Worm (Caenorhabditis elegans): ENCODE measurements around the gene Y57G7A.3.
A peak's percentile ranks its signal among the peaks of the same experiment; 100 is the strongest.

Y57G7A.3 gene

ce11 chrII:1297044-1297696 lies 11.6 kb downstream of the Y57G7A.3 start:
- no peak for TF ChIP-seq repo-1 (tag; optimal IDR thresholded peaks at IDR 0.05)
- no peak for TF ChIP-seq attf-5 (GFP tag; optimal IDR thresholded peaks at IDR 0.05)
- no peak for TF ChIP-seq bed-1 (GFP tag; IDR thresholded peaks at IDR 0.05)
- TF ChIP-seq ztf-25 (GFP tag; IDR thresholded peaks at IDR 0.05): no peak
- TF ChIP-seq ZK185.1 (tag; optimal IDR thresholded peaks at IDR 0.05; ENCODE audit: poor library complexity, severe bottlenecking): no peak
- TF ChIP-seq hmg-1.2 (GFP tag; IDR thresholded peaks at IDR 0.05): peak; percentile 82
- no peak for TF ChIP-seq F49E8.2 (tag; optimal IDR thresholded peaks at IDR 0.05; ENCODE audit: insufficient read depth)
- TF ChIP-seq F52B5.7 (tag; optimal IDR thresholded peaks at IDR 0.05): no peak

ce11 chrII:1297697-1298093 lies 12.1 kb downstream of the Y57G7A.3 start:
- TF ChIP-seq F39B2.1 (GFP tag; IDR thresholded peaks at IDR 0.05): no peak
- TF ChIP-seq B0261.1 (tag; optimal IDR thresholded peaks at IDR 0.05): no peak
- TF ChIP-seq nhr-27 (tag; optimal IDR thresholded peaks at IDR 0.05): no peak
- TF ChIP-seq Y53F4B.3 (GFP tag; IDR thresholded peaks at IDR 0.05): no peak
- TF ChIP-seq bed-1 (GFP tag; IDR thresholded peaks at IDR 0.05): no peak
- TF ChIP-seq nhr-179 (tag; optimal IDR thresholded peaks at IDR 0.05): no peak
- TF ChIP-seq rcor-1 (GFP tag; IDR thresholded peaks at IDR 0.05): no peak
- TF ChIP-seq bed-2 (GFP tag; IDR thresholded peaks at IDR 0.05): no peak
- no peak for TF ChIP-seq fkh-3 (tag; optimal IDR thresholded peaks at IDR 0.05)
- TF ChIP-seq ztf-28 (GFP tag; IDR thresholded peaks at IDR 0.05): no peak
- TF ChIP-seq ets-4 (GFP tag; optimal IDR thresholded peaks at IDR 0.05): no peak

- TF ChIP-seq F57C9.4 (tag; optimal IDR thresholded peaks at IDR 0.05) (no peak), tbp1 (GFP tag; optimal IDR thresholded peaks at IDR 0.05) (peak; percentile 31), rpc-1 (optimal IDR thresholded peaks at IDR 0.05) (peak; percentile 7), rpc-1 (tag; optimal IDR thresholded peaks at IDR 0.05) (peak; percentile 48)
Measured at ce11 chrII:1298169-1298568, 12.6 kb downstream of the Y57G7A.3 start, which contains the start of gene Y57G7A.1. Gene Y57G7A.1 (plus strand): TSS chrII:1298469.

ce11 chrII:1301554-1301953 lies 16.0 kb downstream of the Y57G7A.3 start, which contains the start of gene glb-31:
Gene glb-31 (minus strand): TSS chrII:1301654.
- TF ChIP-seq cebp-2 (GFP tag; IDR thresholded peaks at IDR 0.05) (no peak), rec-8 (tag; optimal IDR thresholded peaks at IDR 0.05) (no peak), gei-17 (GFP tag; optimal IDR thresholded peaks at IDR 0.05) (no peak), snpc-3.4 (tag; optimal IDR thresholded peaks at IDR 0.05) (no peak), ama-1 (optimal IDR thresholded peaks at IDR 0.05) (no peak), ama-1 (GFP tag; optimal IDR thresholded peaks at IDR 0.05) (no peak), madf-10 (tag; optimal IDR thresholded peaks at IDR 0.05) (no peak), bed-2 (GFP tag; IDR thresholded peaks at IDR 0.05) (no peak)

- no peak for TF ChIP-seq ets-4 (GFP tag; optimal IDR thresholded peaks at IDR 0.05)
- no peak for TF ChIP-seq xnd-1 (tag; optimal IDR thresholded peaks at IDR 0.05)
- TF ChIP-seq attf-6 (GFP tag; IDR thresholded peaks at IDR 0.05): no peak
- no peak for TF ChIP-seq K11D2.4 (GFP tag; IDR thresholded peaks at IDR 0.05)
- no peak for TF ChIP-seq hlh-12 (tag; optimal IDR thresholded peaks at IDR 0.05)
- no peak for TF ChIP-seq ztf-26 (tag; optimal IDR thresholded peaks at IDR 0.05)
- TF ChIP-seq egl-18 (GFP tag; IDR thresholded peaks at IDR 0.05): no peak
- no peak for TF ChIP-seq B0019.2 (GFP tag; conservative IDR thresholded peaks at IDR 0.05)
- TF ChIP-seq ztf-22 (GFP tag; optimal IDR thresholded peaks at IDR 0.05): no peak
- no peak for TF ChIP-seq F23B12.7 (tag; optimal IDR thresholded peaks at IDR 0.05; ENCODE audit: insufficient read depth)
- TF ChIP-seq Y67H2A.10 (GFP tag; conservative IDR thresholded peaks at IDR 0.05): no peak
- no peak for TF ChIP-seq B0336.3 (GFP tag; IDR thresholded peaks at IDR 0.05)
- no peak for TF ChIP-seq hmg-1.2 (GFP tag; IDR thresholded peaks at IDR 0.05)
- TF ChIP-seq rec-8 (tag; optimal IDR thresholded peaks at IDR 0.05): no peak
Measured at ce11 chrII:1306036-1306435, 20.5 kb downstream of the Y57G7A.3 start, which contains the start of gene emc-2. Gene emc-2 (minus strand): TSS chrII:1306136.
